Worm (Caenorhabditis elegans) whole organism, midembryonic: ENCODE results near the gene pat-9.

Experiments used
- cog-1 ChIP-seq: sonication (generic microtip); optimal IDR thresholded peaks from 2 replicates; lab custom pipeline; 2016; ENCODE audit warnings: missing genetic modification characterization, missing compliant biosample characterization
- flt-1 ChIP-seq: fragments of 200-800 bp; sonication (Bioruptor generic); IDR thresholded peaks from 2 replicates; pipeline ENCODE4 v1.3.6; 2022; ENCODE audit warnings: missing genetic modification characterization, missing compliant biosample characterization

- no peak for TF ChIP-seq flt-1
- TF ChIP-seq cog-1 (tag; lab: Kevin White, UChicago), result no peak
Observed at ce11 chrX:16505348-16505747, 31.3 kb upstream of the pat-9 start, which contains the start of gene T25D1.3.
